Worm (Caenorhabditis elegans): ENCODE data around the gene zhit-3.

The zhit-3 gene

DNA sequence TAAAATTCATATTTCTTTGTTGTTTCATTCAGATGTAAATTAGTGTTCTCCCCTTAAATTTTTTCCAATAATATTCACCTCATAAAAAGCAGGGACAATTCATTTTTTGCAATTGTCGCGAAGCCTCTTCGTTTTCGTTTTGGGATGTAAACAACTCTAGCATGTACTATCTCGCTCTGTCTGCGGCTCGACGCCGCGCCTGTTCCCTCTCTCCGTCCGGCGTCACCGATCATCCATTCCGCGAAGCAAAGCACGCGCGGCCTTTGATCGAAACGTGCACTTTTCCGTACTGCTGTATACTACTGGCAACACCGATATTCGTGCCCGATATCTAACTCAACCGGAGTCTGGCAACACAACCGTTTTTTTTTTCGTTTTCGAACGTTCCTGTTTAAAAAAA, 35.0 kb upstream of the zhit-3 start:
- no peak for TF ChIP-seq B0310.2 (tag; optimal IDR thresholded peaks at IDR 0.05)
- TF ChIP-seq pes-1 (GFP tag; IDR thresholded peaks at IDR 0.05), result no peak
- no peak for TF ChIP-seq tbx-37 (GFP tag; conservative IDR thresholded peaks at IDR 0.05)
- no peak for TF ChIP-seq ets-7 (tag; optimal IDR thresholded peaks at IDR 0.05)
- TF ChIP-seq ceh-36 (tag; optimal IDR thresholded peaks at IDR 0.05), result no peak
- TF ChIP-seq hnd-1 (tag; optimal IDR thresholded peaks at IDR 0.05), result no peak
- no peak for TF ChIP-seq ama-1 (optimal IDR thresholded peaks at IDR 0.05)
- no peak for TF ChIP-seq scrt-1 (GFP tag; IDR thresholded peaks at IDR 0.05)
- TF ChIP-seq hmbx-1 (tag; optimal IDR thresholded peaks at IDR 0.05), result no peak
- no peak for TF ChIP-seq tra-4 (tag; optimal IDR thresholded peaks at IDR 0.05)
- no peak for TF ChIP-seq flt-1 (GFP tag; IDR thresholded peaks at IDR 0.05)
- TF ChIP-seq F13C5.2 (tag; optimal IDR thresholded peaks at IDR 0.05), result no peak
- TF ChIP-seq tbx-11 (GFP tag; IDR thresholded peaks at IDR 0.05), result no peak
- no peak for TF ChIP-seq ceh-13 (GFP tag; optimal IDR thresholded peaks at IDR 0.05)

DNA sequence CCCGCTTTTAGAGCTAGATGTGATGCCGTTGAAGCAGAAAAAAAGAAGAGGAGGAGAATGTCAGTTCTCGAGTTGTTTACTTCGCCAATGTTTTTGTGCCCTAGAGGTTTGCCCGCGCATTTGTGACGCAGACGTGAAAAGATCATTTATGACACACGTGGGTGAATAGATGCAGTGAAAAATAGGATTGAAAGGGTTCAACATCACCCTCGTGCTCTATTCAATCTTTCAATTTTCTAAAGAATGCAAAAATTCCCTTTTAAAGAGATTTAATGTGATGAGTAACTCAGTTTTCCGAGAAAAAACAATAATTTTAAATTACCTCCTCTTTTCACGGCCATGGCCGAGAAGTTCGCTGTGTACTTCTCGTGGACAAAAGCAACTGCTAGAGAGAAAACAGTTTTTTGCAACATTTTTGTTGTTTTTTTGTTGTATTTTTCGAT, 34.5 kb upstream of the zhit-3 start:
- TF ChIP-seq ceh-36 (tag; optimal IDR thresholded peaks at IDR 0.05) (no peak), tra-4 (tag; optimal IDR thresholded peaks at IDR 0.05) (no peak), pes-1 (GFP tag; IDR thresholded peaks at IDR 0.05) (no peak), tbx-11 (GFP tag; IDR thresholded peaks at IDR 0.05) (no peak), flt-1 (GFP tag; IDR thresholded peaks at IDR 0.05) (no peak), scrt-1 (GFP tag; IDR thresholded peaks at IDR 0.05) (no peak), hmbx-1 (tag; optimal IDR thresholded peaks at IDR 0.05) (no peak), hmg-4 (GFP tag; optimal IDR thresholded peaks at IDR 0.05) (no peak), ceh-13 (GFP tag; optimal IDR thresholded peaks at IDR 0.05) (no peak), ets-7 (tag; optimal IDR thresholded peaks at IDR 0.05) (no peak), sea-1 (GFP tag; conservative IDR thresholded peaks at IDR 0.05) (no peak), F13C5.2 (tag; optimal IDR thresholded peaks at IDR 0.05) (no peak)

DNA sequence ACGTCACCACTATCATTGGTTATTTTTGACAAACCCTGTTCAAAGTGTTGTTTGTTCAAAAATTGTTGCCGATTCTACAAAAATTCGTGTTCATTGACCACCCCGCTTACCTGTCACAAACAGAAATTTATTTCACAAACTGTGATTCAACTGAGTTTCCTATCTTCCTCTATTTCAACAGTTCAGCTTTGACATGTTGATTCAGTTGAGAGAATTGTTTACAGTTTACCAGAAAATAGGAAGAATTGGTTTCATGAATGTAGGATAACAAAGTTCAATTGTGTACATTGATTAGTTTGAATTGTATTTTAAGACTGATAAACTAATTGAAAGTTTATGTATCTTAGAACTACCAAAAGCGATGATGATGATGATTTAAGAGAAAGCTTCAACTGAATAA, 33.7 kb upstream of the zhit-3 start:
- TF ChIP-seq ceh-36 (tag; optimal IDR thresholded peaks at IDR 0.05), result no peak
- TF ChIP-seq flt-1 (GFP tag; IDR thresholded peaks at IDR 0.05), result no peak
- no peak for TF ChIP-seq tra-4 (tag; optimal IDR thresholded peaks at IDR 0.05)
- no peak for TF ChIP-seq sea-1 (GFP tag; conservative IDR thresholded peaks at IDR 0.05)
- TF ChIP-seq pes-1 (GFP tag; IDR thresholded peaks at IDR 0.05), result no peak
- TF ChIP-seq hmbx-1 (tag; optimal IDR thresholded peaks at IDR 0.05), result no peak
- no peak for TF ChIP-seq F13C5.2 (tag; optimal IDR thresholded peaks at IDR 0.05)

DNA sequence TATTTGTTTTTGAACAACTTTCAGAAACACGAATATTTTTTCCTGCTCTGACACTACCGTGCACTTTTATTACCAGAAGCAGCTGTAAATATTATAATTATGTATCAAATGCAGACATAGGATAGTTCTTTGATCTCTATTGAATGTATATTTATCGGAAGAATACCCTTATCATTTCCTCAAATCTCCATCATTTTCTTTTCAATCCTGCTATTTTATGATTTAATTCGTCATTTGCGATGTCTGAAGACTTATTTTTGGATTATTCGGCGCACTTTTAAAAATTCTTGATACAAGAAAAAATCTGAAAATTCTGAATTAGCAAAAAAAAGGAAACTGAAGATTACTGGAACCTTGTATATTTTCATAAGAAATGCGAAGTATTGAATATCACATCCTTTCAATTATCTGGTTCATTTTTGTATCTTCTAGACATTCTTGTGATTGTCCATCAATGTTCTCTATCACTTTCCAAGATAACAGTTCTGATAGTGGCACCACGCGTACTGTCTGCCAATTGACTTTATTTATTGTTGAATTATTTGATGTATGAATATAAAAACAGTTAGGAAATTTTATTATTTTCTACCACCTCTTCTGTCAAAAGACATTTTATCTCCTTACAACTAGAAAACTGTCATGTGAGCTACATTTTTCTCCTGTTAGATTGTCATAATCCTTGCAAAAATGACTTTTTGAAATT, 32.2 kb upstream of the zhit-3 start:
- no peak for TF ChIP-seq flt-1 (GFP tag; IDR thresholded peaks at IDR 0.05)
- TF ChIP-seq ama-1 (optimal IDR thresholded peaks at IDR 0.05), result no peak
- TF ChIP-seq tbx-11 (GFP tag; IDR thresholded peaks at IDR 0.05), result no peak
- no peak for TF ChIP-seq B0310.2 (tag; optimal IDR thresholded peaks at IDR 0.05)
- TF ChIP-seq sea-1 (GFP tag; conservative IDR thresholded peaks at IDR 0.05), result no peak
- TF ChIP-seq pes-1 (GFP tag; IDR thresholded peaks at IDR 0.05), result no peak
- TF ChIP-seq hmg-4 (GFP tag; optimal IDR thresholded peaks at IDR 0.05), result no peak
- TF ChIP-seq hmbx-1 (tag; optimal IDR thresholded peaks at IDR 0.05), result no peak
- TF ChIP-seq hnd-1 (tag; optimal IDR thresholded peaks at IDR 0.05), result no peak
- no peak for TF ChIP-seq aly-1 (tag; optimal IDR thresholded peaks at IDR 0.05)
- TF ChIP-seq tbx-37 (GFP tag; conservative IDR thresholded peaks at IDR 0.05), result no peak
- TF ChIP-seq scrt-1 (GFP tag; IDR thresholded peaks at IDR 0.05), result no peak
- TF ChIP-seq tra-4 (tag; optimal IDR thresholded peaks at IDR 0.05), result no peak
- TF ChIP-seq F13C5.2 (tag; optimal IDR thresholded peaks at IDR 0.05), result no peak
- no peak for TF ChIP-seq ets-7 (tag; optimal IDR thresholded peaks at IDR 0.05)
- no peak for TF ChIP-seq ceh-36 (tag; optimal IDR thresholded peaks at IDR 0.05)
- no peak for TF ChIP-seq ceh-13 (GFP tag; optimal IDR thresholded peaks at IDR 0.05)

DNA sequence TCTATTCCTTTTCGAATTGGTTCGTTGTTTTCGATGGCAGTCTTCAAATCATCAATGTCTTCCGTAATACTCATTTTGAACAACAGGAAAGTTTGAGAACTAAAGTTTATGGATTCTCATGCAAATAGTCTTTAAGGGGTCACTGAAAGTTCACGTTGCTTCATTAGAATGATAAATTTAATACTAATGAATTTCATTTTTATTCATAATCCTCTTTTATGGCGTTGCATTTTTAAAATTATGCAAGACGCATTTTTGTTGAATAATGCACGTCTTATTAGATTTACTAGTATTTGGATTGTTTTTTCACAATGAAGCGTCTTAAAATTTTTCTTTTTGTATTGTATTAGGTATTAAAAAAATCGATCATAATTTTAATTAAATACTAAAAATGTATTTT, 31.2 kb upstream of the zhit-3 start, which contains the start of gene C12D8.9:
Gene C12D8.9 (minus strand): TSS at position 101 of the 400 bp plus-strand sequence.
- TF ChIP-seq ama-1 (optimal IDR thresholded peaks at IDR 0.05), result no peak
- TF ChIP-seq F13C5.2 (tag; optimal IDR thresholded peaks at IDR 0.05), result no peak
- TF ChIP-seq tbx-11 (GFP tag; IDR thresholded peaks at IDR 0.05), result no peak
- no peak for TF ChIP-seq B0310.2 (tag; optimal IDR thresholded peaks at IDR 0.05)
- TF ChIP-seq ceh-36 (tag; optimal IDR thresholded peaks at IDR 0.05), result no peak
- TF ChIP-seq ets-7 (tag; optimal IDR thresholded peaks at IDR 0.05), result no peak
- no peak for TF ChIP-seq hmbx-1 (tag; optimal IDR thresholded peaks at IDR 0.05)
- TF ChIP-seq ceh-13 (GFP tag; optimal IDR thresholded peaks at IDR 0.05), result no peak

DNA sequence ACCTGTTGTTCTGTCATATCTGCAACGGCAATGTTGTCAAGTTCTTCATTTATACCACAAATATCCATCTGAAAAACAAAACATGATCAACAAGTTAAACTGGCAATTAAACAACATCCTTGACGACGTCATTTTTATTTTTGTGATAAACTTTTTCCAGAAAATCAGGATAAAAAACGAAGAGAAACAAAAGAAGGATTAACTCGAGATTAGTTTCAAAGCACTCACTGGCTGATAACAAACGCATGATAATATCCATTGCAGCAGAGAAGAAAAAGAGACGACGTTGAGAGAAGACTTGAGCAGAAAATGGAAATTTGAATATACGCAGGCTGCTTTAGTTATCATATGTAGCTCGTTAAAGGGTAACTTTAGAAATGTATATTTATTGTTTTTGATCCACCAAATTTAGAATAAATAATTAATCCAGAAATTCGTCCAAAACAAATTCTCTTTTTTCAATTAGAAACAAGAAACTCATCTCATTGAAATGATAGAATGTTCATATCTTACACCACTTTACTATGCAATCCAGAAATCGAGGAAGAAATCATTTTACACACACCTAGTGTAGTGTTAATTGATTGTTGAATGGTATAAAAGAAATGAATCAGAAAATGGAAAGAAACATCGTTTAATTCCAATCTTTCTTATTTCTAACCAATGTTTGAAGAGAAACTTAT, 29.3 kb upstream of the zhit-3 start, which contains the start of the genes C12D8.21 and col-148:
Gene C12D8.21 (minus strand): TSS at position 68 of the 683 bp plus-strand sequence.
Gene col-148 (plus strand): TSS at position 633 of the 683 bp plus-strand sequence.
- no peak for TF ChIP-seq aly-1 (tag; optimal IDR thresholded peaks at IDR 0.05)
- TF ChIP-seq F13C5.2 (tag; optimal IDR thresholded peaks at IDR 0.05), result no peak
- TF ChIP-seq hmbx-1 (tag; optimal IDR thresholded peaks at IDR 0.05), result no peak
- TF ChIP-seq ceh-36 (tag; optimal IDR thresholded peaks at IDR 0.05), result no peak
- TF ChIP-seq hnd-1 (tag; optimal IDR thresholded peaks at IDR 0.05), result no peak
- TF ChIP-seq hmg-4 (GFP tag; optimal IDR thresholded peaks at IDR 0.05), result no peak
- no peak for TF ChIP-seq flt-1 (GFP tag; IDR thresholded peaks at IDR 0.05)

DNA sequence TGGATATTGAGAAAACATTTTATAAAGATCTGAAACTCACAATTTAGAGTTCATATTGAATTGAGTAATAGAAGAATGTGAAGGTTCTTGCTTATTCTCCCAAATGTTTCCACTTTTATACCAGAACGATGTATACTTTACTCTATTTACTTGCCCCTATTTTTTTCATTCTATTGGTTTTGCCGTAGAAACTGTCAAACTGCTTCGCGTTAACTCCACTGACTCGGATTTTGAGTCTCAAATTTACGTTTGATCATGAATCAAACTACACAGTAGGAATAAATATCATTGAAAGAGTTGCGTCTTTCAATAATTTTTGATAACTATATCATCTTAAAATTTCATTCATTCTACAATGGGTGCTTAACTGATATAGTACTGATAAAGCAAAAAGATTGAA, 27.9 kb upstream of the zhit-3 start, which contains the start of gene fipr-8:
Gene fipr-8 (minus strand): TSS at position 101 of the 400 bp plus-strand sequence.
- TF ChIP-seq tbx-11 (GFP tag; IDR thresholded peaks at IDR 0.05), result no peak
- TF ChIP-seq B0310.2 (tag; optimal IDR thresholded peaks at IDR 0.05), result no peak
- TF ChIP-seq ets-7 (tag; optimal IDR thresholded peaks at IDR 0.05), result no peak
- TF ChIP-seq hmbx-1 (tag; optimal IDR thresholded peaks at IDR 0.05), result no peak
- TF ChIP-seq F13C5.2 (tag; optimal IDR thresholded peaks at IDR 0.05), result no peak
- no peak for TF ChIP-seq tra-4 (tag; optimal IDR thresholded peaks at IDR 0.05)
- TF ChIP-seq ceh-13 (GFP tag; optimal IDR thresholded peaks at IDR 0.05), result no peak
- TF ChIP-seq ceh-36 (tag; optimal IDR thresholded peaks at IDR 0.05), result no peak
- TF ChIP-seq hmg-4 (GFP tag; optimal IDR thresholded peaks at IDR 0.05), result no peak
- TF ChIP-seq flt-1 (GFP tag; IDR thresholded peaks at IDR 0.05), result no peak
- TF ChIP-seq scrt-1 (GFP tag; IDR thresholded peaks at IDR 0.05), result no peak
- no peak for TF ChIP-seq hnd-1 (tag; optimal IDR thresholded peaks at IDR 0.05)
- no peak for TF ChIP-seq tbx-37 (GFP tag; conservative IDR thresholded peaks at IDR 0.05)
- no peak for TF ChIP-seq aly-1 (tag; optimal IDR thresholded peaks at IDR 0.05)
- no peak for TF ChIP-seq pes-1 (GFP tag; IDR thresholded peaks at IDR 0.05)
- no peak for TF ChIP-seq ama-1 (optimal IDR thresholded peaks at IDR 0.05)
- no peak for TF ChIP-seq sea-1 (GFP tag; conservative IDR thresholded peaks at IDR 0.05)
